Worm (Caenorhabditis elegans) whole organism, late embryonic: ENCODE measurements around the gene R07E3.1.
A peak's percentile ranks its signal among the peaks of the same experiment; 100 is the strongest.

Experiments used
- C08G9.2 ChIP-seq: sonication (generic microtip); optimal IDR thresholded peaks from 2 replicates; lab custom pipeline; 2016; ENCODE audit warnings: mild to moderate bottlenecking, missing genetic modification characterization, moderate library complexity, missing compliant biosample characterization
- C38D4.7 ChIP-seq: fragments of 200-800 bp; sonication (Bioruptor generic); optimal IDR thresholded peaks from 2 replicates; lab custom pipeline; 2018; ENCODE audit warnings: mild to moderate bottlenecking, missing genetic modification characterization, moderate library complexity, missing compliant biosample characterization
- F13H6.1 ChIP-seq: sonication (generic microtip); optimal IDR thresholded peaks from 2 replicates; lab custom pipeline; 2016; ENCODE audit warnings: missing genetic modification characterization, missing compliant biosample characterization
- K09A11.1 ChIP-seq: sonication (generic microtip); optimal IDR thresholded peaks from 2 replicates; lab custom pipeline; 2017; ENCODE audit warnings: antibody characterized with exemption, mild to moderate bottlenecking, missing genetic modification characterization, missing compliant biosample characterization; ENCODE audit not compliant: insufficient read depth
- ama-1 ChIP-seq: fragments of 150-350 bp; optimal IDR thresholded peaks from 2 replicates; lab custom pipeline; 2014
- ceh-18 ChIP-seq: sonication (generic microtip); optimal IDR thresholded peaks from 2 replicates; lab custom pipeline; 2016; ENCODE audit warnings: missing genetic modification characterization, missing compliant biosample characterization
- ceh-19 ChIP-seq: fragments of 200-800 bp; sonication (Bioruptor generic); optimal IDR thresholded peaks from 2 replicates; lab custom pipeline; 2018; ENCODE audit warnings: mild to moderate bottlenecking, missing genetic modification characterization, missing compliant biosample characterization
- ceh-2 ChIP-seq: sonication (generic microtip); optimal IDR thresholded peaks from 2 replicates; lab custom pipeline; 2016; ENCODE audit warnings: missing genotype, missing genetic modification characterization, missing compliant biosample characterization
- ceh-22 ChIP-seq: sonication (generic microtip); optimal IDR thresholded peaks from 2 replicates; lab custom pipeline; 2017; ENCODE audit warnings: missing biosample characterization, missing genetic modification characterization
- ceh-30 ChIP-seq: fragments of 150-350 bp; optimal IDR thresholded peaks from 2 replicates; lab custom pipeline; 2014; ENCODE audit warnings: missing biosample characterization, missing genetic modification characterization
- ceh-31 ChIP-seq: sonication (generic microtip); optimal IDR thresholded peaks from 2 replicates; lab custom pipeline; 2016; ENCODE audit warnings: missing genetic modification characterization, missing compliant biosample characterization
- ceh-34 ChIP-seq: sonication (generic microtip); optimal IDR thresholded peaks from 2 replicates; lab custom pipeline; 2016; ENCODE audit warnings: mild to moderate bottlenecking, missing genetic modification characterization, missing compliant biosample characterization
- ceh-45 ChIP-seq: fragments of 200-800 bp; sonication (Bioruptor generic); IDR thresholded peaks from 2 replicates; pipeline ENCODE4 v1.3.6; 2022; ENCODE audit warnings: missing genetic modification reagents, missing genetic modification characterization, missing compliant biosample characterization
- ceh-6 ChIP-seq: fragments of 200-800 bp; sonication (Bioruptor generic); optimal IDR thresholded peaks from 2 replicates; lab custom pipeline; 2018; ENCODE audit warnings: mild to moderate bottlenecking, missing genetic modification characterization, missing compliant biosample characterization
- che-1 ChIP-seq: sonication (generic microtip); optimal IDR thresholded peaks from 2 replicates; lab custom pipeline; 2016; ENCODE audit warnings: mild to moderate bottlenecking, missing genetic modification characterization, missing compliant biosample characterization
- elt-2 ChIP-seq: sonication (generic microtip); optimal IDR thresholded peaks from 2 replicates; lab custom pipeline; 2016; ENCODE audit warnings: missing genetic modification reagents, missing genetic modification characterization, missing compliant biosample characterization
- elt-4 ChIP-seq: sonication (generic microtip); optimal IDR thresholded peaks from 2 replicates; lab custom pipeline; 2016; ENCODE audit warnings: missing genetic modification characterization, missing compliant biosample characterization
- eyg-1 ChIP-seq: sonication (generic microtip); optimal IDR thresholded peaks from 2 replicates; lab custom pipeline; 2016; ENCODE audit warnings: missing genotype, missing genetic modification characterization, missing compliant biosample characterization
- fax-1 ChIP-seq: sonication (generic microtip); optimal IDR thresholded peaks from 2 replicates; lab custom pipeline; 2016; ENCODE audit warnings: missing genotype, missing genetic modification characterization, missing compliant biosample characterization
- fkh-6 ChIP-seq: sonication (generic microtip); optimal IDR thresholded peaks from 2 replicates; lab custom pipeline; 2016; ENCODE audit warnings: missing genetic modification characterization, missing compliant biosample characterization
- hlh-13 ChIP-seq: fragments of 200-800 bp; sonication (Bioruptor generic); optimal IDR thresholded peaks from 2 replicates; lab custom pipeline; 2018; ENCODE audit warnings: mild to moderate bottlenecking, missing genetic modification characterization, missing compliant biosample characterization
- hlh-30 ChIP-seq: sonication (generic microtip); optimal IDR thresholded peaks from 2 replicates; lab custom pipeline; 2017; ENCODE audit warnings: antibody characterized with exemption, missing genetic modification characterization, missing compliant biosample characterization; ENCODE audit not compliant: insufficient read depth
- hlh-6 ChIP-seq: sonication (generic microtip); optimal IDR thresholded peaks from 2 replicates; lab custom pipeline; 2016; ENCODE audit warnings: missing genotype, missing genetic modification characterization, missing compliant biosample characterization
- hlh-8 ChIP-seq: sonication (generic microtip); optimal IDR thresholded peaks from 2 replicates; lab custom pipeline; 2016; ENCODE audit warnings: missing genotype, missing genetic modification characterization, missing compliant biosample characterization
- lim-6 ChIP-seq: sonication (generic microtip); optimal IDR thresholded peaks from 2 replicates; lab custom pipeline; 2016; ENCODE audit warnings: missing genetic modification characterization, missing compliant biosample characterization
- lin-11 ChIP-seq: fragments of 200-800 bp; sonication (Bioruptor generic); optimal IDR thresholded peaks from 2 replicates; lab custom pipeline; 2018; ENCODE audit warnings: mild to moderate bottlenecking, missing genetic modification characterization, missing compliant biosample characterization
- madf-2 ChIP-seq: sonication (generic microtip); optimal IDR thresholded peaks from 2 replicates; lab custom pipeline; 2017; ENCODE audit warnings: missing genetic modification characterization, missing compliant biosample characterization
- mec-3 ChIP-seq: sonication (generic microtip); optimal IDR thresholded peaks from 2 replicates; lab custom pipeline; 2016; ENCODE audit warnings: borderline replicate concordance, missing genetic modification characterization, missing compliant biosample characterization
- nfya-1 ChIP-seq: sonication (generic microtip); optimal IDR thresholded peaks from 2 replicates; lab custom pipeline; 2017; ENCODE audit warnings: missing genetic modification characterization, mild to moderate bottlenecking, missing compliant biosample characterization, antibody characterized with exemption, moderate library complexity
- nhr-232 ChIP-seq: sonication (generic microtip); optimal IDR thresholded peaks from 2 replicates; lab custom pipeline; 2016; ENCODE audit warnings: missing genetic modification characterization, missing compliant biosample characterization
- pag-3 ChIP-seq: sonication (generic microtip); optimal IDR thresholded peaks from 2 replicates; lab custom pipeline; 2016; ENCODE audit warnings: missing compliant biosample characterization, missing genetic modification characterization, borderline replicate concordance
- pax-1 ChIP-seq: fragments of 150-350 bp; optimal IDR thresholded peaks from 2 replicates; lab custom pipeline; 2014; ENCODE audit warnings: missing biosample characterization, missing genetic modification characterization
- pqm-1 ChIP-seq: sonication (generic microtip); optimal IDR thresholded peaks from 2 replicates; lab custom pipeline; 2016; ENCODE audit warnings: missing genetic modification characterization, missing compliant biosample characterization
- pros-1 ChIP-seq: fragments of 150-350 bp; optimal IDR thresholded peaks from 2 replicates; lab custom pipeline; 2014; ENCODE audit warnings: missing biosample characterization, missing genetic modification reagents, missing genetic modification characterization
- ref-2 ChIP-seq: sonication (generic microtip); optimal IDR thresholded peaks from 2 replicates; lab custom pipeline; 2016; ENCODE audit warnings: missing genetic modification characterization, missing compliant biosample characterization
- rnt-1 ChIP-seq: sonication (generic microtip); optimal IDR thresholded peaks from 2 replicates; lab custom pipeline; 2016; ENCODE audit warnings: missing genetic modification characterization, missing compliant biosample characterization
- sdc-2 ChIP-seq: sonication (generic microtip); optimal IDR thresholded peaks from 2 replicates; lab custom pipeline; 2016; ENCODE audit warnings: missing genotype, missing genetic modification characterization, missing compliant biosample characterization
- sox-4 ChIP-seq: sonication (generic microtip); optimal IDR thresholded peaks from 2 replicates; lab custom pipeline; 2017; ENCODE audit warnings: mild to moderate bottlenecking, missing genetic modification characterization, inconsistent platforms, missing compliant biosample characterization
- tbx-2 ChIP-seq: sonication (generic microtip); optimal IDR thresholded peaks from 2 replicates; lab custom pipeline; 2016; ENCODE audit warnings: missing genetic modification characterization, missing compliant biosample characterization
- unc-3 ChIP-seq, 2 experiments: fragments of 200-800 bp in 1 of 2; sonication (Bioruptor generic) in 1 of 2; sonication (generic microtip) in 1 of 2; conservative IDR thresholded peaks in 1 of 2; optimal IDR thresholded peaks in 1 of 2; 2 replicates each; pipeline versions ENCODE4 v1.3.6 to Lab custom; 2016 to 2022; ENCODE audit warnings: missing compliant biosample characterization in 2 of 2, missing genetic modification characterization in 2 of 2, missing genetic modification reagents in 1 of 2
- unc-42 ChIP-seq: sonication (generic microtip); optimal IDR thresholded peaks from 2 replicates; lab custom pipeline; 2016; ENCODE audit warnings: missing genotype, missing genetic modification characterization, missing compliant biosample characterization
- unc-86 ChIP-seq: sonication (generic microtip); optimal IDR thresholded peaks from 2 replicates; lab custom pipeline; 2016; ENCODE audit warnings: missing genetic modification characterization, missing compliant biosample characterization
- ztf-16 ChIP-seq: sonication (generic microtip); optimal IDR thresholded peaks from 2 replicates; lab custom pipeline; 2017; ENCODE audit warnings: missing genetic modification characterization, missing compliant biosample characterization

R07E3.1 gene

ce11 chrX:10377663-10378062, 36.7 kb upstream of the R07E3.1 start:
- TF ChIP-seq ceh-2 (tag; lab: Kevin White, UChicago): peak; percentile 27
- no peak for TF ChIP-seq eyg-1
- no peak for TF ChIP-seq ceh-30 (tag; lab: Kevin White, UChicago)
- peak; percentile 76 for TF ChIP-seq nfya-1
- TF ChIP-seq C38D4.7 (GFP tag; lab: Kevin White, UChicago): no peak
- peak; percentile 65 for TF ChIP-seq F13H6.1 (tag; lab: Kevin White, UChicago)
- no peak for TF ChIP-seq pag-3
- TF ChIP-seq nhr-232 (tag; lab: Kevin White, UChicago): no peak
- TF ChIP-seq fkh-6 (tag; lab: Kevin White, UChicago): peak; percentile 24
- TF ChIP-seq rnt-1: peak; percentile 44
- TF ChIP-seq ref-2 (tag; lab: Kevin White, UChicago): peak; percentile 53
- peak; percentile 86 for TF ChIP-seq ceh-18 (tag; lab: Kevin White, UChicago)
- peak; percentile 55 for TF ChIP-seq hlh-6
- TF ChIP-seq ceh-45 (GFP tag; lab: Robert Waterston, UW): 0 out of 2 replicates have a peak, but pooled peaks have one; percentile 6
- peak; percentile 18 for TF ChIP-seq K09A11.1 (tag; lab: Kevin White, UChicago)
- peak; percentile 46 for TF ChIP-seq hlh-8 (tag; lab: Kevin White, UChicago)
- peak; percentile 81 for TF ChIP-seq ceh-31 (tag; lab: Kevin White, UChicago)
- TF ChIP-seq ztf-16 (tag; lab: Kevin White, UChicago): no peak
- TF ChIP-seq elt-4: no peak
- TF ChIP-seq unc-42 (tag; lab: Kevin White, UChicago): peak; percentile 77
- TF ChIP-seq ceh-6 (GFP tag; lab: Kevin White, UChicago): peak; percentile 11
- no peak for TF ChIP-seq unc-86 (tag; lab: Kevin White, UChicago)
- no peak for TF ChIP-seq hlh-13 (GFP tag; lab: Kevin White, UChicago)
- peak; percentile 5 for TF ChIP-seq sox-4 (tag; lab: Kevin White, UChicago)
- peak; percentile 44 for TF ChIP-seq lim-6 (tag; lab: Kevin White, UChicago)
- peak; percentile 15 for TF ChIP-seq lin-11 (tag; lab: Kevin White, UChicago)
- TF ChIP-seq che-1 (tag; lab: Kevin White, UChicago): peak; percentile 19
- no peak for TF ChIP-seq fax-1 (tag; lab: Kevin White, UChicago)
- no peak for TF ChIP-seq ceh-19
- TF ChIP-seq elt-2: peak; percentile 32
- TF ChIP-seq mec-3 (tag; lab: Kevin White, UChicago): no peak
- TF ChIP-seq ceh-34 (tag; lab: Kevin White, UChicago): peak; percentile 33
- peak; percentile 40 for TF ChIP-seq pros-1
- no peak for TF ChIP-seq pqm-1 (tag; lab: Kevin White, UChicago)
- no peak for TF ChIP-seq pax-1 (tag; lab: Kevin White, UChicago)
- no peak for TF ChIP-seq ceh-22
- TF ChIP-seq tbx-2 (tag; lab: Kevin White, UChicago): peak; percentile 72
- TF ChIP-seq hlh-30: peak; percentile 83
- no peak for TF ChIP-seq unc-3 (GFP tag; conservative IDR thresholded peaks at IDR 0.05; lab: Robert Waterston, UW)
- TF ChIP-seq unc-3 (tag; optimal IDR thresholded peaks at IDR 0.05; lab: Kevin White, UChicago): no peak
- peak; percentile 70 for TF ChIP-seq sdc-2 (tag; lab: Kevin White, UChicago)
- peak; percentile 27 for TF ChIP-seq madf-2
- no peak for TF ChIP-seq ama-1 (lab: Kevin White, UChicago)
- TF ChIP-seq C08G9.2: peak; percentile 34

- TF ChIP-seq unc-86 (tag; lab: Kevin White, UChicago): no peak
- TF ChIP-seq ztf-16 (tag; lab: Kevin White, UChicago): no peak
These were observed 36.0 kb upstream of the R07E3.1 start for ce11 chrX:10376989-10377388.
